Fruit fly (Drosophila melanogaster) whole organism, embryonic: ENCODE measurements around the gene CG17687.

ENCODE experiments used
- Adf1 ChIP-seq: fragments of 200-800 bp; sonication (Bioruptor generic); IDR thresholded peaks from 2 replicates; pipeline ENCODE4 v1.3.6; 2022; ENCODE audit warnings: missing biosample characterization, missing genetic modification characterization
- CG10267 ChIP-seq: fragments of 200-800 bp; sonication (Bioruptor generic); optimal IDR thresholded peaks from 2 replicates; lab custom pipeline; 2018; ENCODE audit warnings: missing biosample characterization, mild to moderate bottlenecking, missing genetic modification characterization, moderate library complexity
- CG10543 ChIP-seq: fragments of 200-800 bp; sonication (Bioruptor generic); optimal IDR thresholded peaks from 3 replicates; lab custom pipeline; 2017; ENCODE audit warnings: missing biosample characterization, mild to moderate bottlenecking, missing genetic modification characterization, moderate library complexity
- CG11398 ChIP-seq: fragments of 200-800 bp; sonication (Bioruptor generic); optimal IDR thresholded peaks from 2 replicates; lab custom pipeline; 2016; ENCODE audit warnings: missing biosample characterization, missing genetic modification characterization
- CG11695 ChIP-seq: fragments of 200-800 bp; sonication (Bioruptor generic); IDR thresholded peaks from 3 replicates; pipeline ENCODE4 v1.3.6; 2022; ENCODE audit warnings: missing biosample characterization, missing genetic modification characterization
- CG11696 ChIP-seq: fragments of 200-800 bp; sonication (Bioruptor generic); IDR thresholded peaks from 2 replicates; pipeline ENCODE4 v1.3.6; 2022; ENCODE audit warnings: missing biosample characterization, missing genetic modification characterization
- CG12236 ChIP-seq: fragments of 200-800 bp; sonication (Bioruptor generic); optimal IDR thresholded peaks from 2 replicates; lab custom pipeline; 2016; ENCODE audit warnings: missing biosample characterization, missing genetic modification characterization
- CG12659 ChIP-seq: fragments of 200-800 bp; sonication (Bioruptor generic); optimal IDR thresholded peaks from 3 replicates; lab custom pipeline; 2017; ENCODE audit warnings: mild to moderate bottlenecking, missing biosample characterization, missing genetic modification reagents, missing genetic modification characterization
- CG12942 ChIP-seq: fragments of 200-800 bp; sonication (Bioruptor generic); optimal IDR thresholded peaks from 3 replicates; lab custom pipeline; 2016; ENCODE audit warnings: missing biosample characterization, missing genetic modification characterization
- CG13287 ChIP-seq: fragments of 200-800 bp; sonication (Bioruptor generic); IDR thresholded peaks from 2 replicates; pipeline ENCODE4 v1.3.6; 2022; ENCODE audit warnings: missing biosample characterization, missing genetic modification characterization; ENCODE audit not compliant: partially characterized antibody
- CG15073 ChIP-seq: fragments of 200-800 bp; sonication (Bioruptor generic); optimal IDR thresholded peaks from 2 replicates; lab custom pipeline; 2016; ENCODE audit warnings: missing biosample characterization, missing genetic modification characterization
- CG17186 ChIP-seq: fragments of 200-800 bp; sonication (Bioruptor generic); optimal IDR thresholded peaks from 3 replicates; lab custom pipeline; 2017; ENCODE audit warnings: missing biosample characterization, missing genetic modification reagents, missing genetic modification characterization
- CG17385 ChIP-seq: fragments of 200-800 bp; sonication (Bioruptor generic); optimal IDR thresholded peaks from 3 replicates; lab custom pipeline; 2018; ENCODE audit warnings: missing biosample characterization, mild to moderate bottlenecking, missing genetic modification characterization
- CG2712 ChIP-seq: fragments of 200-800 bp; optimal IDR thresholded peaks from 3 replicates; lab custom pipeline; 2019; ENCODE audit warnings: missing biosample characterization, mild to moderate bottlenecking, missing genetic modification characterization, moderate library complexity
- CG34422 ChIP-seq: fragments of 200-800 bp; sonication (Bioruptor generic); IDR thresholded peaks from 3 replicates; pipeline ENCODE4 v1.3.6; 2022; ENCODE audit warnings: missing biosample characterization, missing genetic modification characterization
- CG6254 ChIP-seq: fragments of 200-800 bp; sonication (Bioruptor generic); optimal IDR thresholded peaks from 3 replicates; lab custom pipeline; 2017; ENCODE audit warnings: mild to moderate bottlenecking, missing biosample characterization, missing genetic modification reagents, missing genetic modification characterization
- CG6689 ChIP-seq: fragments of 200-800 bp; sonication (Bioruptor generic); IDR thresholded peaks from 2 replicates; pipeline ENCODE4 v1.3.6; 2022; ENCODE audit warnings: missing biosample characterization, missing genetic modification characterization
- CG6791 ChIP-seq: fragments of 200-800 bp; sonication (Bioruptor generic); IDR thresholded peaks from 3 replicates; pipeline ENCODE4 v1.3.6; 2022; ENCODE audit warnings: missing biosample characterization, missing genetic modification characterization; ENCODE audit not compliant: partially characterized antibody
- CG8281 ChIP-seq: fragments of 200-800 bp; sonication (Bioruptor generic); optimal IDR thresholded peaks from 2 replicates; lab custom pipeline; 2018; ENCODE audit warnings: missing biosample characterization, mild to moderate bottlenecking, missing genetic modification characterization, moderate library complexity
- CG8359 ChIP-seq: fragments of 200-800 bp; sonication (Bioruptor generic); optimal IDR thresholded peaks from 2 replicates; lab custom pipeline; 2017; ENCODE audit warnings: missing biosample characterization, mild to moderate bottlenecking, missing genetic modification characterization, borderline replicate concordance
- CG9817 ChIP-seq: fragments of 200-800 bp; sonication (Bioruptor generic); optimal IDR thresholded peaks from 2 replicates; lab custom pipeline; 2018; ENCODE audit warnings: missing biosample characterization, mild to moderate bottlenecking, missing genetic modification characterization, moderate library complexity
- CoRest ChIP-seq: fragments of 200-800 bp; sonication (Bioruptor generic); optimal IDR thresholded peaks from 3 replicates; lab custom pipeline; 2018; ENCODE audit warnings: missing biosample characterization, mild to moderate bottlenecking, missing genetic modification characterization, moderate library complexity
- D ChIP-seq, 2 experiments: fragments of 200-800 bp in 1 of 2; fragments of >200 bp in 1 of 2; sonication (Bioruptor generic) in 1 of 2; optimal IDR thresholded peaks; 2 replicates in 1 of 2; 3 replicates in 1 of 2; lab custom pipeline; 2017; ENCODE audit warnings: mild to moderate bottlenecking in 1 of 2, missing biosample characterization in 1 of 2, missing genetic modification characterization in 1 of 2, missing genetic modification reagents in 1 of 2
- E2f1 ChIP-seq: fragments of 200-800 bp; sonication (Bioruptor generic); IDR thresholded peaks from 2 replicates; pipeline ENCODE4 v1.3.6; 2022; ENCODE audit warnings: missing biosample characterization, missing genetic modification characterization
- Ets65A ChIP-seq: fragments of 200-800 bp; sonication (Bioruptor generic); peaks from one replicate; lab custom pipeline; 2016; ENCODE audit warnings: missing biosample characterization, missing genetic modification characterization
- Lhr ChIP-seq: fragments of 200-800 bp; sonication (Bioruptor generic); optimal IDR thresholded peaks from 3 replicates; lab custom pipeline; 2017; ENCODE audit warnings: mild to moderate bottlenecking, missing biosample characterization, missing genetic modification reagents, missing genetic modification characterization
- Med ChIP-seq: fragments of 200-800 bp; sonication (Bioruptor generic); peaks from one replicate; lab custom pipeline; 2016; ENCODE audit warnings: missing biosample characterization, missing genetic modification characterization, mild to moderate bottlenecking, inconsistent platforms, moderate library complexity
- Myb ChIP-seq: fragments of 200-800 bp; sonication (Bioruptor generic); optimal IDR thresholded peaks from 2 replicates; lab custom pipeline; 2016; ENCODE audit warnings: missing biosample characterization, missing genetic modification characterization
- Usf ChIP-seq: fragments of 200-800 bp; sonication (Bioruptor generic); optimal IDR thresholded peaks from 2 replicates; lab custom pipeline; 2017; ENCODE audit warnings: missing genotype, missing biosample characterization, missing genetic modification characterization
- ash1 ChIP-seq: fragments of 200-800 bp; sonication (Bioruptor generic); optimal IDR thresholded peaks from 2 replicates; lab custom pipeline; 2018; ENCODE audit warnings: missing biosample characterization, mild to moderate bottlenecking, missing genetic modification characterization
- br ChIP-seq: fragments of >200 bp; optimal IDR thresholded peaks from 2 replicates; lab custom pipeline; 2017
- cad ChIP-seq: fragments of >200 bp; optimal IDR thresholded peaks from 2 replicates; lab custom pipeline; 2017; ENCODE audit warnings: missing biosample characterization, missing genetic modification characterization
- chif ChIP-seq, 2 experiments: fragments of 200-800 bp; sonication (Bioruptor generic); optimal IDR thresholded peaks; 3 replicates each; lab custom pipeline; 2016; ENCODE audit warnings: missing biosample characterization in 2 of 2, missing genetic modification characterization in 2 of 2
- fd102C ChIP-seq: fragments of 200-800 bp; sonication (Bioruptor generic); optimal IDR thresholded peaks from 2 replicates; lab custom pipeline; 2018; ENCODE audit warnings: missing biosample characterization, mild to moderate bottlenecking, missing genetic modification characterization, moderate library complexity
- fd96Cb ChIP-seq: fragments of 200-800 bp; sonication (Bioruptor generic); optimal IDR thresholded peaks from 2 replicates; lab custom pipeline; 2018; ENCODE audit warnings: missing biosample characterization, mild to moderate bottlenecking, missing genetic modification characterization, moderate library complexity
- ftz-f1 ChIP-seq: fragments of 200-800 bp; sonication (Bioruptor generic); optimal IDR thresholded peaks from 2 replicates; lab custom pipeline; 2016; ENCODE audit warnings: missing biosample characterization, missing genetic modification characterization
- gcm2 ChIP-seq: fragments of 200-800 bp; sonication (Bioruptor generic); optimal IDR thresholded peaks from 2 replicates; lab custom pipeline; 2016; ENCODE audit warnings: missing biosample characterization, missing genetic modification characterization
- ind ChIP-seq: fragments of 200-800 bp; sonication (Bioruptor generic); optimal IDR thresholded peaks from 3 replicates; lab custom pipeline; 2016; ENCODE audit warnings: missing biosample characterization, missing genetic modification characterization
- lbe ChIP-seq: fragments of 200-800 bp; sonication (Bioruptor generic); optimal IDR thresholded peaks from 2 replicates; lab custom pipeline; 2016; ENCODE audit warnings: missing biosample characterization, mild to moderate bottlenecking, missing genetic modification characterization
- lilli ChIP-seq: fragments of 200-800 bp; sonication (Bioruptor generic); optimal IDR thresholded peaks from 3 replicates; lab custom pipeline; 2016; ENCODE audit warnings: missing biosample characterization, missing genetic modification characterization
- odd ChIP-seq: fragments of 200-800 bp; sonication (Bioruptor generic); optimal IDR thresholded peaks from 2 replicates; lab custom pipeline; 2017; ENCODE audit warnings: missing biosample characterization, mild to moderate bottlenecking, missing genetic modification characterization
- p53 ChIP-seq: fragments of 200-800 bp; sonication (Bioruptor generic); optimal IDR thresholded peaks from 2 replicates; lab custom pipeline; 2016; ENCODE audit warnings: missing biosample characterization, missing genetic modification characterization
- pros ChIP-seq: fragments of 200-800 bp; sonication (Bioruptor generic); optimal IDR thresholded peaks from 3 replicates; lab custom pipeline; 2019; ENCODE audit warnings: missing biosample characterization, mild to moderate bottlenecking, missing genetic modification characterization, moderate library complexity
- pum ChIP-seq: fragments of 200-800 bp; sonication (Bioruptor generic); optimal IDR thresholded peaks from 2 replicates; lab custom pipeline; 2016; ENCODE audit warnings: missing biosample characterization, missing genetic modification characterization
- pzg ChIP-seq: fragments of 200-800 bp; sonication (Bioruptor generic); optimal IDR thresholded peaks from 3 replicates; lab custom pipeline; 2018; ENCODE audit warnings: missing biosample characterization, mild to moderate bottlenecking, missing genetic modification characterization, moderate library complexity
- repo ChIP-seq: fragments of 200-800 bp; sonication (Bioruptor generic); optimal IDR thresholded peaks from 2 replicates; lab custom pipeline; 2016; ENCODE audit warnings: missing biosample characterization, missing genetic modification characterization
- salm ChIP-seq: fragments of 200-800 bp; sonication (Bioruptor generic); optimal IDR thresholded peaks from 2 replicates; lab custom pipeline; 2018; ENCODE audit warnings: missing biosample characterization, mild to moderate bottlenecking, missing genetic modification characterization
- sqz ChIP-seq: fragments of 200-800 bp; sonication (Bioruptor generic); optimal IDR thresholded peaks from 3 replicates; lab custom pipeline; 2018; ENCODE audit warnings: missing biosample characterization, mild to moderate bottlenecking, missing genetic modification characterization
- stwl ChIP-seq: fragments of 200-800 bp; sonication (Bioruptor generic); optimal IDR thresholded peaks from 3 replicates; lab custom pipeline; 2018; ENCODE audit warnings: missing biosample characterization, mild to moderate bottlenecking, missing genetic modification characterization, moderate library complexity
- tna ChIP-seq: fragments of 200-800 bp; sonication (Bioruptor generic); IDR thresholded peaks from 2 replicates; pipeline ENCODE4 v1.3.6; 2022; ENCODE audit warnings: missing biosample characterization, missing genetic modification characterization; ENCODE audit not compliant: partially characterized antibody
- vvl ChIP-seq: fragments of 200-800 bp; sonication (Bioruptor generic); IDR thresholded peaks from 2 replicates; pipeline ENCODE4 v1.3.6; 2022; ENCODE audit warnings: missing biosample characterization, missing genetic modification characterization

CG17687 gene

DNA sequence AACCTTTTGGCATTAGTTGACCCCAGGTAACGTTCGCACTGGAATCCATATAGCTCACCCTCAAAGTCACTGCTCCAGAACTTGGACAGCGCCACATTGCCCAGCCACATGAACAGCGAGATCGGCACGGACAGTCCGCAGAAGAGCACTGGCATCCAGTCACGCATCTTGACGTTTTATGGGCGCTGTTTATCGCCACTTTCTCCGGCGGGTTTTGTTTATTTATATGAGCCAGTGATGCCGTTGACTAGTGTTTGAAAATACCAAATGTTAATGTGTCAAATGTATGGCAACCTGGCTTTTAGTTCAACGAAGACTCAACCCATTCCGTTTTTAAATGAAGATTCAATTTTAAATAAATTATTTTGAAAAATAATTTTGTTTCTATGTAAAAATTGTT, 38.8 kb downstream of the CG17687 start, which contains the start of gene CG10171 (continued):
- TF ChIP-seq CG6689, result no peak
- TF ChIP-seq CG13287, result peak; percentile 13; the same call in 1 of the 2 replicates
- TF ChIP-seq repo (GFP tag; lab: Kevin White, UChicago), result no peak
- TF ChIP-seq odd, result no peak
- TF ChIP-seq CG11398 (GFP tag; lab: Kevin White, UChicago), result no peak
- peak; percentile 34 for TF ChIP-seq Med (GFP tag; lab: Kevin White, UChicago)
- TF ChIP-seq CG6254 (GFP tag; lab: Kevin White, UChicago), result no peak
- peak; percentile 26 for TF ChIP-seq cad (GFP tag; lab: Kevin White, UChicago)
- peak; percentile 53 for TF ChIP-seq vvl (GFP tag; lab: Robert Waterston, UW)
- no peak for TF ChIP-seq Adf1 (GFP tag; lab: Robert Waterston, UW)
- peak; percentile 90 for TF ChIP-seq CG10267 (tag; lab: Kevin White, UChicago)
- TF ChIP-seq Lhr (GFP tag; lab: Kevin White, UChicago), result peak; percentile 52
- no peak for TF ChIP-seq CG17186
- TF ChIP-seq CG9817 (tag; lab: Kevin White, UChicago), result no peak
- no peak for TF ChIP-seq sqz (GFP tag; lab: Kevin White, UChicago)
- TF ChIP-seq CG12659 (GFP tag; lab: Kevin White, UChicago), result peak; percentile 43
- TF ChIP-seq gcm2 (GFP tag; lab: Kevin White, UChicago), result no peak
- no peak for TF ChIP-seq D (optimal IDR thresholded peaks at IDR 0.05; lab: Kevin White, UChicago)
- no peak for TF ChIP-seq D (GFP tag; optimal IDR thresholded peaks at IDR 0.05; lab: Kevin White, UChicago)
- no peak for TF ChIP-seq pum (GFP tag; lab: Kevin White, UChicago)
- 0 out of 3 replicates have a peak, but pooled peaks have one; percentile 30 for TF ChIP-seq CG6791 (GFP tag; lab: Robert Waterston, UW)
- TF ChIP-seq Ets65A, result no peak
- TF ChIP-seq salm (tag; lab: Kevin White, UChicago), result no peak
- TF ChIP-seq CG15073 (GFP tag; lab: Kevin White, UChicago), result no peak
- no peak for TF ChIP-seq chif (GFP tag; optimal IDR thresholded peaks at IDR 0.05; lab: Kevin White, UChicago)
- 0 out of 2 replicates have a peak, but pooled peaks have one; percentile 6 for TF ChIP-seq E2f1
- no peak for TF ChIP-seq p53 (GFP tag; lab: Kevin White, UChicago)
- TF ChIP-seq CG8359 (GFP tag; lab: Kevin White, UChicago), result no peak
- TF ChIP-seq br (lab: Kevin White, UChicago), result no peak
- TF ChIP-seq CG10543 (GFP tag; lab: Kevin White, UChicago), result no peak
- peak; percentile 59 for TF ChIP-seq pzg (GFP tag; lab: Kevin White, UChicago)
- TF ChIP-seq lbe (GFP tag; lab: Kevin White, UChicago), result no peak
- TF ChIP-seq CG11696 (GFP tag; lab: Robert Waterston, UW), result no peak
- TF ChIP-seq pros (GFP tag; lab: Kevin White, UChicago), result no peak
- TF ChIP-seq lilli (GFP tag; lab: Kevin White, UChicago), result no peak
- TF ChIP-seq fd102C (GFP tag; lab: Kevin White, UChicago), result no peak
- peak; percentile 76 for TF ChIP-seq Myb (GFP tag; lab: Kevin White, UChicago)
- no peak for TF ChIP-seq ftz-f1
- TF ChIP-seq CG8281 (tag; lab: Kevin White, UChicago), result no peak
- TF ChIP-seq stwl (tag; lab: Kevin White, UChicago), result peak; percentile 85
- TF ChIP-seq CG17385 (GFP tag; lab: Kevin White, UChicago), result no peak
- no peak for TF ChIP-seq CG12236
- TF ChIP-seq CG12942, result no peak
- no peak for TF ChIP-seq ind
- TF ChIP-seq tna, result peak; percentile 44; the same call in 1 of the 2 replicates
- TF ChIP-seq fd96Cb (tag; lab: Kevin White, UChicago), result no peak
- TF ChIP-seq CoRest, result peak; percentile 27
- TF ChIP-seq CG2712 (tag; lab: Kevin White, UChicago), result peak; percentile 12
- no peak for TF ChIP-seq Usf (GFP tag; lab: Kevin White, UChicago)
- no peak for TF ChIP-seq CG11695
- TF ChIP-seq ash1 (GFP tag; lab: Kevin White, UChicago), result no peak
- TF ChIP-seq CG34422, result peak; percentile 45; the same call in 1 of the 3 replicates
